Worm (Caenorhabditis elegans) whole organism, L3 larva: ENCODE measurements around the gene ins-23.

Source experiments
- fkh-10 ChIP-seq: sonication (generic microtip); optimal IDR thresholded peaks from 2 replicates; lab custom pipeline; 2017; ENCODE audit warnings: missing biosample characterization, missing genetic modification reagents, missing genetic modification characterization
- fos-1 ChIP-seq: fragments of 150-350 bp; optimal IDR thresholded peaks from 2 replicates; lab custom pipeline; 2014; ENCODE audit warnings: missing biosample characterization, missing genetic modification characterization
- nfya-1 ChIP-seq: sonication (generic microtip); optimal IDR thresholded peaks from 2 replicates; lab custom pipeline; 2017; ENCODE audit warnings: missing genetic modification characterization, mild to moderate bottlenecking, missing compliant biosample characterization, antibody characterized with exemption, moderate library complexity; ENCODE audit not compliant: insufficient read depth
- nhr-28 ChIP-seq: fragments of 150-350 bp; optimal IDR thresholded peaks from 2 replicates; lab custom pipeline; 2014; ENCODE audit warnings: missing biosample characterization, missing genetic modification characterization
- pha-4 ChIP-seq: fragments of 150-350 bp; optimal IDR thresholded peaks from 2 replicates; lab custom pipeline; 2014; ENCODE audit warnings: missing biosample characterization, missing genetic modification reagents, missing genetic modification characterization
- skn-1 ChIP-seq: fragments of 150-350 bp; optimal IDR thresholded peaks from 2 replicates; lab custom pipeline; 2014; ENCODE audit warnings: missing biosample characterization, missing genetic modification characterization
- ztf-4 ChIP-seq: fragments of 150-350 bp; optimal IDR thresholded peaks from 2 replicates; lab custom pipeline; 2014; ENCODE audit warnings: missing biosample characterization, missing genetic modification characterization

ce11 chrIII:9997890-9998289 lies 30.2 kb upstream of the ins-23 start, which contains the start of gene pqn-8:
- no peak for TF ChIP-seq ztf-4 (tag; lab: Kevin White, UChicago)
- TF ChIP-seq pha-4: no peak
- TF ChIP-seq skn-1 (tag; lab: Kevin White, UChicago): no peak
- no peak for TF ChIP-seq fkh-10 (GFP tag; lab: Kevin White, UChicago)
- TF ChIP-seq fos-1 (tag; lab: Kevin White, UChicago): no peak
- no peak for TF ChIP-seq nhr-28 (tag; lab: Kevin White, UChicago)
- TF ChIP-seq nfya-1 (tag; lab: Kevin White, UChicago): no peak
